Worm (Caenorhabditis elegans) whole organism, midembryonic: ENCODE measurements around the gene wee-1.3.

Source experiments
- flt-1 ChIP-seq: fragments of 200-800 bp; sonication (Bioruptor generic); IDR thresholded peaks from 2 replicates; pipeline ENCODE4 v1.3.6; 2022; ENCODE audit warnings: missing genetic modification characterization, missing compliant biosample characterization
- klf-2 ChIP-seq: fragments of 200-800 bp; sonication (Bioruptor generic); conservative IDR thresholded peaks from 2 replicates; pipeline ENCODE4 v1.3.6; 2022; ENCODE audit warnings: missing genetic modification reagents, missing genetic modification characterization, missing compliant biosample characterization
- med-1 ChIP-seq: sonication (generic microtip); optimal IDR thresholded peaks from 2 replicates; lab custom pipeline; 2017; ENCODE audit warnings: missing genetic modification characterization, mild to moderate bottlenecking, missing compliant biosample characterization, antibody characterized with exemption, missing genetic modification reagents; ENCODE audit not compliant: insufficient read depth
- tab-1 ChIP-seq: fragments of 200-800 bp; sonication (Bioruptor generic); IDR thresholded peaks from 2 replicates; pipeline ENCODE4 v1.3.6; 2022; ENCODE audit warnings: missing genetic modification characterization, missing compliant biosample characterization
- ztf-23 ChIP-seq: fragments of 200-800 bp; sonication (Bioruptor generic); IDR thresholded peaks from 2 replicates; pipeline ENCODE4 v1.3.6; 2022; ENCODE audit warnings: missing genetic modification reagents, missing genetic modification characterization, missing compliant biosample characterization

DNA sequence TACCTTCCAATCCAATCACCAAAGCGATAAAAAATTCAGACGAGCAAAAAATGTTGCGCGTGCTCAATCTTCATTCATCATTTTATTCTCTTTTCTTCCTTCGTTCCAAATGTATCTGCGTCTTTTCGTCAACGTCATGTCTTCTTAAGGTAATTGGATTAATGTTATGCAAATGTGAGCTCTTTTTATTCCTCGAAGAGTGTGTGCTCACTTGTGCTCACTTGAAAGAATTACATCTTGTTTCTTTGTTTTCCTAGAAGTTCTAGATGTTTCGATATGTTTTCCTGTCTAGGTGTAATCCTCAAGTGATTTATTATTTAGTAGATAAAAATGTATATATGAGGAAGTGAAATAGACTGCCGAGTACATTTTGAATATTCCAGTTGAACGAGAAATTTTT, 39.2 kb upstream of the wee-1.3 start:
- TF ChIP-seq klf-2 (no peak), flt-1 (GFP tag; lab: Robert Waterston, UW) (no peak), ztf-23 (GFP tag; lab: Robert Waterston, UW) (no peak), tab-1 (GFP tag; lab: Robert Waterston, UW) (no peak), med-1 (GFP tag; lab: Kevin White, UChicago) (no peak)
